Fruit fly (Drosophila melanogaster) whole organism, embryonic: ENCODE data around the gene mRpL4.

Experiments used
- ATbp ChIP-seq: fragments of 200-800 bp; sonication (Bioruptor generic); optimal IDR thresholded peaks from 2 replicates; lab custom pipeline; 2017; ENCODE audit warnings: missing biosample characterization, mild to moderate bottlenecking, missing genetic modification characterization, missing genetic modification reagents
- Antp ChIP-seq: fragments of 200-800 bp; sonication (Bioruptor generic); optimal IDR thresholded peaks from 3 replicates; lab custom pipeline; 2016; ENCODE audit warnings: missing biosample characterization, missing genetic modification characterization
- Bgb ChIP-seq: fragments of 200-800 bp; sonication (Bioruptor generic); IDR thresholded peaks from 2 replicates; pipeline ENCODE4 v1.3.6; 2022; ENCODE audit warnings: missing biosample characterization, missing genetic modification characterization; ENCODE audit not compliant: partially characterized antibody
- Blimp-1 ChIP-seq: fragments of 200-800 bp; sonication (Bioruptor generic); optimal IDR thresholded peaks from 3 replicates; lab custom pipeline; 2018; ENCODE audit warnings: missing biosample characterization, missing genetic modification characterization, mild to moderate bottlenecking, moderate library complexity, missing genetic modification reagents
- CG10979 ChIP-seq: fragments of 200-800 bp; sonication (Bioruptor generic); optimal IDR thresholded peaks from 2 replicates; lab custom pipeline; 2018; ENCODE audit warnings: missing biosample characterization, mild to moderate bottlenecking, missing genetic modification characterization, moderate library complexity
- CG12744 ChIP-seq: fragments of 200-800 bp; sonication (Bioruptor generic); optimal IDR thresholded peaks from 2 replicates; lab custom pipeline; 2016; ENCODE audit warnings: missing biosample characterization, missing genetic modification characterization
- CG12769 ChIP-seq: fragments of 200-800 bp; sonication (Bioruptor generic); optimal IDR thresholded peaks from 2 replicates; lab custom pipeline; 2019; ENCODE audit warnings: missing biosample characterization, mild to moderate bottlenecking, missing genetic modification characterization, moderate library complexity
- CG13424 ChIP-seq: fragments of 200-800 bp; sonication (Bioruptor generic); optimal IDR thresholded peaks from 2 replicates; lab custom pipeline; 2019; ENCODE audit warnings: missing biosample characterization, mild to moderate bottlenecking, missing genetic modification characterization, moderate library complexity
- CG1603 ChIP-seq: fragments of 200-800 bp; sonication (Bioruptor generic); optimal IDR thresholded peaks from 2 replicates; lab custom pipeline; 2019; ENCODE audit warnings: missing biosample characterization, mild to moderate bottlenecking, missing genetic modification characterization, moderate library complexity
- CG1647 ChIP-seq: fragments of 200-800 bp; sonication (Bioruptor generic); optimal IDR thresholded peaks from 3 replicates; lab custom pipeline; 2016; ENCODE audit warnings: missing biosample characterization, missing genetic modification characterization
- CG17328 ChIP-seq: fragments of 200-800 bp; sonication (Bioruptor generic); IDR thresholded peaks from 2 replicates; pipeline ENCODE4 v1.3.6; 2022; ENCODE audit warnings: missing biosample characterization, missing genetic modification characterization
- CG17361 ChIP-seq: fragments of 200-800 bp; sonication (Bioruptor generic); IDR thresholded peaks from 3 replicates; pipeline ENCODE4 v1.3.6; 2022; ENCODE audit warnings: missing biosample characterization, missing genetic modification characterization
- CG18599 ChIP-seq: fragments of 200-800 bp; sonication (Bioruptor generic); optimal IDR thresholded peaks from 3 replicates; lab custom pipeline; 2017; ENCODE audit warnings: missing biosample characterization, missing genetic modification characterization, mild to moderate bottlenecking, moderate library complexity, missing genetic modification reagents
- CG3065 ChIP-seq: fragments of 200-800 bp; sonication (Bioruptor generic); optimal IDR thresholded peaks from 2 replicates; lab custom pipeline; 2016; ENCODE audit warnings: missing biosample characterization, missing genetic modification characterization
- CG33213 ChIP-seq: fragments of 200-800 bp; sonication (Bioruptor generic); optimal IDR thresholded peaks from 3 replicates; lab custom pipeline; 2016; ENCODE audit warnings: missing biosample characterization, missing genetic modification characterization
- CG4404 ChIP-seq: fragments of 200-800 bp; sonication (Bioruptor generic); IDR thresholded peaks from 2 replicates; pipeline ENCODE4 v1.3.6; 2022; ENCODE audit warnings: missing biosample characterization, missing genetic modification characterization
- CG4707 ChIP-seq: fragments of 200-800 bp; sonication (Bioruptor generic); optimal IDR thresholded peaks from 2 replicates; lab custom pipeline; 2018; ENCODE audit warnings: missing biosample characterization, mild to moderate bottlenecking, missing genetic modification characterization, moderate library complexity
- CG4820 ChIP-seq: fragments of 200-800 bp; sonication (Bioruptor generic); optimal IDR thresholded peaks from 3 replicates; lab custom pipeline; 2016; ENCODE audit warnings: missing biosample characterization, missing genetic modification characterization
- CG5245 ChIP-seq: fragments of 200-800 bp; sonication (Bioruptor generic); optimal IDR thresholded peaks from 3 replicates; lab custom pipeline; 2016; ENCODE audit warnings: missing biosample characterization, missing genetic modification characterization
- CG7271 ChIP-seq: fragments of 200-800 bp; sonication (Bioruptor generic); optimal IDR thresholded peaks from 2 replicates; lab custom pipeline; 2018; ENCODE audit warnings: missing biosample characterization, mild to moderate bottlenecking, missing genetic modification characterization, moderate library complexity
- CG8388 ChIP-seq: fragments of 200-800 bp; sonication (Bioruptor generic); optimal IDR thresholded peaks from 2 replicates; lab custom pipeline; 2019; ENCODE audit warnings: missing biosample characterization, mild to moderate bottlenecking, missing genetic modification characterization, moderate library complexity
- CG8765 ChIP-seq: fragments of 200-800 bp; sonication (Bioruptor generic); IDR thresholded peaks from 2 replicates; pipeline ENCODE4 v1.3.6; 2022; ENCODE audit warnings: missing biosample characterization, missing genetic modification characterization
- CG9215 ChIP-seq: fragments of 200-800 bp; sonication (Bioruptor generic); IDR thresholded peaks from 2 replicates; pipeline ENCODE4 v1.3.6; 2022; ENCODE audit warnings: missing biosample characterization, missing genetic modification characterization
- Dp ChIP-seq: fragments of 200-800 bp; sonication (Bioruptor generic); optimal IDR thresholded peaks from 2 replicates; lab custom pipeline; 2018; ENCODE audit warnings: missing biosample characterization, mild to moderate bottlenecking, missing genetic modification characterization, moderate library complexity
- E2f2 ChIP-seq: fragments of 200-800 bp; sonication (Bioruptor generic); IDR thresholded peaks from 2 replicates; pipeline ENCODE4 v1.3.6; 2022; ENCODE audit warnings: missing biosample characterization, missing genetic modification characterization
- ERR ChIP-seq: fragments of 200-800 bp; sonication (Bioruptor generic); optimal IDR thresholded peaks from 2 replicates; lab custom pipeline; 2016; ENCODE audit warnings: missing biosample characterization, missing genetic modification characterization
- Hey ChIP-seq: fragments of 200-800 bp; sonication (Bioruptor generic); optimal IDR thresholded peaks from 3 replicates; lab custom pipeline; 2018; ENCODE audit warnings: missing biosample characterization, mild to moderate bottlenecking, missing genetic modification characterization
- Kr ChIP-seq: fragments of 200-800 bp; sonication (Bioruptor generic); optimal IDR thresholded peaks from 2 replicates; lab custom pipeline; 2017; ENCODE audit warnings: missing biosample characterization, mild to moderate bottlenecking, missing genetic modification characterization
- Lpt ChIP-seq: fragments of >200 bp; optimal IDR thresholded peaks from 2 replicates; lab custom pipeline; 2018; ENCODE audit warnings: missing biosample characterization, missing genetic modification characterization
- Mrtf ChIP-seq: fragments of 200-800 bp; sonication (Bioruptor generic); IDR thresholded peaks from 3 replicates; pipeline ENCODE4 v1.3.6; 2022; ENCODE audit warnings: missing biosample characterization, missing genetic modification characterization
- Nf-YC ChIP-seq: fragments of 200-800 bp; optimal IDR thresholded peaks from 3 replicates; lab custom pipeline; 2019; ENCODE audit warnings: missing biosample characterization, mild to moderate bottlenecking, missing genetic modification characterization, moderate library complexity
- Sox100B ChIP-seq: fragments of 200-800 bp; sonication (Bioruptor generic); optimal IDR thresholded peaks from 3 replicates; lab custom pipeline; 2018; ENCODE audit warnings: missing biosample characterization, mild to moderate bottlenecking, missing genetic modification characterization
- Trl ChIP-seq, 3 experiments: fragments of >200 bp in 2 of 3; fragments of 200-800 bp in 1 of 3; sonication (Bioruptor generic) in 1 of 3; optimal IDR thresholded peaks; 2 replicates in 1 of 3; 3 replicates in 2 of 3; lab custom pipeline; 2016 to 2017; ENCODE audit warnings: missing biosample characterization in 1 of 3, missing genetic modification characterization in 1 of 3
- bcd ChIP-seq: fragments of 200-800 bp; sonication (Bioruptor generic); optimal IDR thresholded peaks from 2 replicates; lab custom pipeline; 2017; ENCODE audit warnings: missing biosample characterization, mild to moderate bottlenecking, missing genetic modification characterization
- bsh ChIP-seq, 2 experiments: fragments of 200-800 bp; sonication (Bioruptor generic); optimal IDR thresholded peaks; 2 replicates each; lab custom pipeline; 2017 to 2018; ENCODE audit warnings: mild to moderate bottlenecking in 2 of 2, missing biosample characterization in 2 of 2, missing genetic modification characterization in 2 of 2, moderate library complexity in 1 of 2
- cad ChIP-seq: fragments of >200 bp; optimal IDR thresholded peaks from 2 replicates; lab custom pipeline; 2017; ENCODE audit warnings: missing biosample characterization, missing genetic modification characterization
- chinmo ChIP-seq: fragments of 200-800 bp; sonication (Bioruptor generic); IDR thresholded peaks from 4 replicates; pipeline ENCODE4 v1.3.6; 2022; ENCODE audit warnings: missing biosample characterization, missing genetic modification characterization; ENCODE audit not compliant: partially characterized antibody
- chn ChIP-seq: fragments of 200-800 bp; sonication (Bioruptor generic); optimal IDR thresholded peaks from 2 replicates; lab custom pipeline; 2016; ENCODE audit warnings: missing biosample characterization, missing genetic modification characterization
- ems ChIP-seq: fragments of 200-800 bp; sonication (Bioruptor generic); optimal IDR thresholded peaks from 3 replicates; lab custom pipeline; 2016; ENCODE audit warnings: missing biosample characterization, missing genetic modification characterization
- esg ChIP-seq: fragments of 200-800 bp; sonication (Bioruptor generic); conservative IDR thresholded peaks from 2 replicates; pipeline ENCODE4 v1.3.6; 2022; ENCODE audit warnings: missing biosample characterization, missing genetic modification characterization
- fd102C ChIP-seq: fragments of 200-800 bp; sonication (Bioruptor generic); optimal IDR thresholded peaks from 2 replicates; lab custom pipeline; 2018; ENCODE audit warnings: missing biosample characterization, mild to moderate bottlenecking, missing genetic modification characterization, moderate library complexity
- gce ChIP-seq: fragments of 200-800 bp; sonication (Bioruptor generic); IDR thresholded peaks from 3 replicates; pipeline ENCODE4 v1.3.6; 2022; ENCODE audit warnings: missing biosample characterization, missing genetic modification characterization
- gro ChIP-seq: fragments of 200-800 bp; sonication (Bioruptor generic); optimal IDR thresholded peaks from 2 replicates; lab custom pipeline; 2016; ENCODE audit warnings: missing biosample characterization, missing genetic modification characterization
- hb ChIP-seq: fragments of 200-800 bp; sonication (Bioruptor generic); IDR thresholded peaks from 3 replicates; pipeline ENCODE4 v1.3.6; 2022; ENCODE audit warnings: missing biosample characterization, missing genetic modification characterization; ENCODE audit not compliant: partially characterized antibody
- insv ChIP-seq, 2 experiments: fragments of 200-800 bp; sonication (Bioruptor generic); optimal IDR thresholded peaks; 3 replicates each; lab custom pipeline; 2016 to 2018; ENCODE audit warnings: missing biosample characterization in 2 of 2, missing genetic modification characterization in 2 of 2
- lilli ChIP-seq: fragments of 200-800 bp; sonication (Bioruptor generic); optimal IDR thresholded peaks from 3 replicates; lab custom pipeline; 2016; ENCODE audit warnings: missing biosample characterization, missing genetic modification characterization
- ranshi ChIP-seq: fragments of 200-800 bp; sonication (Bioruptor generic); IDR thresholded peaks from 2 replicates; pipeline ENCODE4 v1.3.6; 2022; ENCODE audit warnings: missing biosample characterization, missing genetic modification characterization
- salm ChIP-seq: fragments of 200-800 bp; sonication (Bioruptor generic); optimal IDR thresholded peaks from 2 replicates; lab custom pipeline; 2018; ENCODE audit warnings: missing biosample characterization, mild to moderate bottlenecking, missing genetic modification characterization
- schlank ChIP-seq: fragments of 200-800 bp; sonication (Bioruptor generic); optimal IDR thresholded peaks from 2 replicates; lab custom pipeline; 2018; ENCODE audit warnings: missing biosample characterization, mild to moderate bottlenecking, missing genetic modification characterization
- slou ChIP-seq: fragments of 200-800 bp; sonication (Bioruptor generic); optimal IDR thresholded peaks from 3 replicates; lab custom pipeline; 2016; ENCODE audit warnings: missing biosample characterization, missing genetic modification characterization
- tgo ChIP-seq: fragments of 200-800 bp; sonication (Bioruptor generic); IDR thresholded peaks from 3 replicates; pipeline ENCODE4 v1.3.6; 2022; ENCODE audit warnings: missing biosample characterization, missing genetic modification characterization
- vvl ChIP-seq: fragments of 200-800 bp; sonication (Bioruptor generic); IDR thresholded peaks from 2 replicates; pipeline ENCODE4 v1.3.6; 2022; ENCODE audit warnings: missing biosample characterization, missing genetic modification characterization

Gene mRpL4

dm6 chr2L:16350160-16350633 is 21.3 kb upstream of the mRpL4 start (continued):
- no peak for TF ChIP-seq gro
- TF ChIP-seq CG3065: no peak
- TF ChIP-seq tgo (GFP tag; lab: Robert Waterston, UW): peak; percentile 70
- 0 out of 2 replicates have a peak, but pooled peaks have one; percentile 50 for TF ChIP-seq CG8765 (GFP tag; lab: Robert Waterston, UW)
- peak; percentile 68; the same call in 2 of the 3 replicates for TF ChIP-seq Mrtf (GFP tag; lab: Robert Waterston, UW)
- TF ChIP-seq chinmo: peak; percentile 82; the same call in 1 of the 4 replicates
- TF ChIP-seq Sox100B: peak; percentile 70
- no peak for TF ChIP-seq CG8388 (GFP tag; lab: Kevin White, UChicago)
- TF ChIP-seq CG12744 (GFP tag; lab: Kevin White, UChicago): no peak
- no peak for TF ChIP-seq Nf-YC
- TF ChIP-seq Bgb: peak; percentile 73
- TF ChIP-seq ranshi (GFP tag; lab: Robert Waterston, UW): peak; percentile 80
- peak; percentile 76 for TF ChIP-seq CG17328 (GFP tag; lab: Robert Waterston, UW)
- TF ChIP-seq schlank (tag; lab: Kevin White, UChicago): peak; percentile 26
- TF ChIP-seq ems (GFP tag; lab: Kevin White, UChicago): peak; percentile 34
- 0 out of 3 replicates have a peak, but pooled peaks have one; percentile 55 for TF ChIP-seq hb (GFP tag; lab: Robert Waterston, UW)
- TF ChIP-seq Blimp-1 (GFP tag; lab: Kevin White, UChicago): no peak
- TF ChIP-seq esg (GFP tag; lab: Robert Waterston, UW): peak; percentile 72
- TF ChIP-seq CG33213 (GFP tag; lab: Kevin White, UChicago): peak; percentile 38
- TF ChIP-seq chn: peak; percentile 75
- TF ChIP-seq Trl (optimal IDR thresholded peaks at IDR 0.05; lab: Kevin White, UChicago): no peak
- peak; percentile 50 for TF ChIP-seq Trl (GFP tag; optimal IDR thresholded peaks at IDR 0.05; lab: Kevin White, UChicago)
- no peak for TF ChIP-seq fd102C (GFP tag; lab: Kevin White, UChicago)
- no peak for TF ChIP-seq CG4707 (GFP tag; lab: Kevin White, UChicago)
- peak; percentile 81 for TF ChIP-seq CG13424 (tag; lab: Kevin White, UChicago)
- TF ChIP-seq Hey: no peak
- peak in 1 of 2 experiments; percentile 4 for TF ChIP-seq insv (GFP tag; optimal IDR thresholded peaks at IDR 0.05; lab: Kevin White, UChicago)
- peak; percentile 64 for TF ChIP-seq CG1603
- peak; percentile 44 for TF ChIP-seq CG12769 (tag; lab: Kevin White, UChicago)
- TF ChIP-seq cad (GFP tag; lab: Kevin White, UChicago): no peak
- no peak for TF ChIP-seq ATbp (GFP tag; lab: Kevin White, UChicago)
- TF ChIP-seq CG17361 (GFP tag; lab: Robert Waterston, UW): no peak; the same call in 2 of the 3 replicates
- TF ChIP-seq salm (tag; lab: Kevin White, UChicago): peak; percentile 10
- no peak for TF ChIP-seq Lpt (GFP tag; lab: Kevin White, UChicago)
- TF ChIP-seq CG4820 (GFP tag; lab: Kevin White, UChicago): peak; percentile 61
- TF ChIP-seq bcd (GFP tag; lab: Kevin White, UChicago): peak; percentile 75
- TF ChIP-seq E2f2: peak; percentile 35; the same call in 1 of the 2 replicates
- TF ChIP-seq Dp (GFP tag; lab: Kevin White, UChicago): no peak
- TF ChIP-seq, all 482 proteins: peak for 318

DNA sequence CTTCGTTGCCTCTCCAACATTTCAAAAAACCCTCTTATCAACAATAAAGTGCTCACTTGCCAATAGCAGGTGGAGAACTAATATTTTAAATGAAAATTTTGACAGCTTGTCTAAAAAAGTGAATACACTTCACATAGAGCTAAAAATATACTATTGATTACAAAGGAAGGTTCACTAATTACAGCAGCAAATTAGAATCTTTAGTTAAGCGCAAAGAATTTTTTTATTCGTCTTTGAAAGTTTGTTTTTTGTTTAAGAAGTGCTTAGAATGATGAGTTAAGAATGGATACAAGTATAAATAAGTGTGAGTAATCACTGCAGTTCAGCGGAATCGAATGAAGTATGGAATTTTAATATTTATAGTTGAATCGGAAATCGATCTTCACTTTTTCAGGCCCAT is 13.3 kb upstream of the mRpL4 start, which contains the start of gene CG44405:
CG44405 (minus strand) TSS at position 101 of the 400 bp plus-strand sequence.
- TF ChIP-seq lilli (GFP tag; lab: Kevin White, UChicago) (no peak), CG4404 (GFP tag; lab: Robert Waterston, UW) (no peak), bsh (GFP tag; optimal IDR thresholded peaks at IDR 0.05; lab: Kevin White, UChicago) (no peak), CG7271 (tag; lab: Kevin White, UChicago) (no peak), slou (GFP tag; lab: Kevin White, UChicago) (no peak), CG1647 (GFP tag; lab: Kevin White, UChicago) (no peak), gce (GFP tag; lab: Robert Waterston, UW) (no peak), CG18599 (GFP tag; lab: Kevin White, UChicago) (no peak), Antp (GFP tag; lab: Kevin White, UChicago) (no peak), CG9215 (GFP tag; lab: Robert Waterston, UW) (no peak), Kr (GFP tag; lab: Kevin White, UChicago) (no peak), CG10979 (tag; lab: Kevin White, UChicago) (no peak), CG5245 (no peak), ERR (GFP tag; lab: Kevin White, UChicago) (no peak), vvl (no peak)
